Fruit fly (Drosophila melanogaster) whole organism, embryonic: ENCODE results near the gene CG43693.
A peak's percentile ranks its signal among the peaks of the same experiment; 100 is the strongest.

Source experiments
- Antp ChIP-seq: fragments of 200-800 bp; sonication (Bioruptor generic); optimal IDR thresholded peaks from 3 replicates; lab custom pipeline; 2016; ENCODE audit warnings: missing biosample characterization, missing genetic modification characterization
- B-H2 ChIP-seq: fragments of 200-800 bp; sonication (Bioruptor generic); optimal IDR thresholded peaks from 2 replicates; lab custom pipeline; 2018; ENCODE audit warnings: missing biosample characterization, mild to moderate bottlenecking, missing genetic modification characterization
- BtbVII ChIP-seq: fragments of 200-800 bp; sonication (Bioruptor generic); optimal IDR thresholded peaks from 3 replicates; lab custom pipeline; 2017; ENCODE audit warnings: missing biosample characterization, mild to moderate bottlenecking, missing genetic modification characterization
- CG1024 ChIP-seq: fragments of 200-800 bp; sonication (Bioruptor generic); IDR thresholded peaks from 2 replicates; pipeline ENCODE4 v1.3.6; 2022; ENCODE audit warnings: missing biosample characterization, missing genetic modification characterization
- CG10321 ChIP-seq: fragments of 200-800 bp; sonication (Bioruptor generic); IDR thresholded peaks from 2 replicates; pipeline ENCODE4 v1.3.6; 2022; ENCODE audit warnings: missing biosample characterization, missing genetic modification characterization
- CG10462 ChIP-seq: fragments of 200-800 bp; sonication (Bioruptor generic); optimal IDR thresholded peaks from 2 replicates; lab custom pipeline; 2016; ENCODE audit warnings: missing biosample characterization, missing genetic modification characterization
- CG11695 ChIP-seq: fragments of 200-800 bp; sonication (Bioruptor generic); IDR thresholded peaks from 3 replicates; pipeline ENCODE4 v1.3.6; 2022; ENCODE audit warnings: missing biosample characterization, missing genetic modification characterization
- CG11696 ChIP-seq: fragments of 200-800 bp; sonication (Bioruptor generic); IDR thresholded peaks from 2 replicates; pipeline ENCODE4 v1.3.6; 2022; ENCODE audit warnings: missing biosample characterization, missing genetic modification characterization
- CG13296 ChIP-seq: fragments of 200-800 bp; sonication (Bioruptor generic); optimal IDR thresholded peaks from 3 replicates; lab custom pipeline; 2018; ENCODE audit warnings: missing biosample characterization, mild to moderate bottlenecking, missing genetic modification characterization
- CG15269 ChIP-seq: fragments of 200-800 bp; sonication (Bioruptor generic); optimal IDR thresholded peaks from 2 replicates; lab custom pipeline; 2018; ENCODE audit warnings: missing biosample characterization, mild to moderate bottlenecking, missing genetic modification characterization, moderate library complexity
- CG15696 ChIP-seq: fragments of 200-800 bp; sonication (Bioruptor generic); optimal IDR thresholded peaks from 2 replicates; lab custom pipeline; 2019; ENCODE audit warnings: missing biosample characterization, mild to moderate bottlenecking, missing genetic modification characterization, moderate library complexity
- CG2129 ChIP-seq: fragments of 200-800 bp; sonication (Bioruptor generic); IDR thresholded peaks from 2 replicates; pipeline ENCODE4 v1.3.6; 2022; ENCODE audit warnings: missing biosample characterization, missing genetic modification characterization; ENCODE audit not compliant: partially characterized antibody
- CG2199 ChIP-seq: fragments of 200-800 bp; sonication (Bioruptor generic); IDR thresholded peaks from 3 replicates; pipeline ENCODE4 v1.3.6; 2022; ENCODE audit warnings: missing biosample characterization, missing genetic modification characterization
- CG30020 ChIP-seq: fragments of 200-800 bp; optimal IDR thresholded peaks from 2 replicates; lab custom pipeline; 2019; ENCODE audit warnings: missing biosample characterization, mild to moderate bottlenecking, missing genetic modification characterization, moderate library complexity
- CG32532 ChIP-seq: fragments of 200-800 bp; sonication (Bioruptor generic); IDR thresholded peaks from 2 replicates; pipeline ENCODE4 v1.3.6; 2022; ENCODE audit warnings: missing biosample characterization, missing genetic modification characterization
- CG8478 ChIP-seq: fragments of >200 bp; optimal IDR thresholded peaks from 2 replicates; lab custom pipeline; 2018
- CG9932 ChIP-seq: fragments of 200-800 bp; sonication (Bioruptor generic); IDR thresholded peaks from 2 replicates; pipeline ENCODE4 v1.3.6; 2022; ENCODE audit warnings: missing biosample characterization, missing genetic modification characterization
- CoRest ChIP-seq: fragments of 200-800 bp; sonication (Bioruptor generic); optimal IDR thresholded peaks from 3 replicates; lab custom pipeline; 2018; ENCODE audit warnings: missing biosample characterization, mild to moderate bottlenecking, missing genetic modification characterization, moderate library complexity
- Dip3 ChIP-seq: fragments of 200-800 bp; sonication (Bioruptor generic); optimal IDR thresholded peaks from 3 replicates; lab custom pipeline; 2016; ENCODE audit warnings: missing biosample characterization, missing genetic modification characterization
- Drgx ChIP-seq: fragments of 200-800 bp; sonication (Bioruptor generic); IDR thresholded peaks from 2 replicates; pipeline ENCODE4 v1.3.6; 2022; ENCODE audit warnings: missing biosample characterization, missing genetic modification characterization
- Elba2 ChIP-seq: fragments of 200-800 bp; sonication (Bioruptor generic); optimal IDR thresholded peaks from 3 replicates; lab custom pipeline; 2016; ENCODE audit warnings: missing biosample characterization, missing genetic modification characterization
- Fer1 ChIP-seq: fragments of 200-800 bp; sonication (Bioruptor generic); optimal IDR thresholded peaks from 2 replicates; lab custom pipeline; 2017; ENCODE audit warnings: missing biosample characterization, mild to moderate bottlenecking, missing genetic modification characterization
- HmgD ChIP-seq: fragments of 200-800 bp; sonication (Bioruptor generic); optimal IDR thresholded peaks from 3 replicates; lab custom pipeline; 2016; ENCODE audit warnings: missing biosample characterization, missing genetic modification characterization
- Hmx ChIP-seq: fragments of 200-800 bp; sonication (Bioruptor generic); optimal IDR thresholded peaks from 2 replicates; lab custom pipeline; 2016; ENCODE audit warnings: missing biosample characterization, missing genetic modification characterization
- Kr ChIP-seq: fragments of 200-800 bp; sonication (Bioruptor generic); optimal IDR thresholded peaks from 2 replicates; lab custom pipeline; 2017; ENCODE audit warnings: missing biosample characterization, mild to moderate bottlenecking, missing genetic modification characterization
- Meics ChIP-seq: fragments of 200-800 bp; sonication (Bioruptor generic); optimal IDR thresholded peaks from 2 replicates; lab custom pipeline; 2017; ENCODE audit warnings: missing biosample characterization, mild to moderate bottlenecking, missing genetic modification characterization
- NC2β ChIP-seq: fragments of 200-800 bp; sonication (Bioruptor generic); optimal IDR thresholded peaks from 2 replicates; lab custom pipeline; 2016; ENCODE audit warnings: missing biosample characterization, missing genetic modification characterization
- Nf-YB ChIP-seq: fragments of 200-800 bp; sonication (Bioruptor generic); optimal IDR thresholded peaks from 3 replicates; lab custom pipeline; 2019; ENCODE audit warnings: missing biosample characterization, mild to moderate bottlenecking, missing genetic modification characterization, moderate library complexity
- NfI ChIP-seq: fragments of 200-800 bp; sonication (Bioruptor generic); optimal IDR thresholded peaks from 3 replicates; lab custom pipeline; 2018; ENCODE audit warnings: missing biosample characterization, mild to moderate bottlenecking, missing genetic modification characterization, moderate library complexity
- Rfx ChIP-seq: fragments of 200-800 bp; sonication (Bioruptor generic); IDR thresholded peaks from 2 replicates; pipeline ENCODE4 v1.3.6; 2022; ENCODE audit warnings: missing biosample characterization, missing genetic modification characterization
- Side ChIP-seq: fragments of 200-800 bp; sonication (Bioruptor generic); optimal IDR thresholded peaks from 2 replicates; lab custom pipeline; 2016; ENCODE audit warnings: missing biosample characterization, missing genetic modification characterization
- Sin3A ChIP-seq: fragments of >200 bp; optimal IDR thresholded peaks from 2 replicates; lab custom pipeline; 2018
- ac ChIP-seq: fragments of 200-800 bp; sonication (Bioruptor generic); optimal IDR thresholded peaks from 3 replicates; lab custom pipeline; 2017; ENCODE audit warnings: missing biosample characterization, mild to moderate bottlenecking, missing genetic modification characterization
- az2 ChIP-seq: fragments of 200-800 bp; sonication (Bioruptor generic); optimal IDR thresholded peaks from 3 replicates; lab custom pipeline; 2016; ENCODE audit warnings: missing biosample characterization, missing genetic modification characterization
- chm ChIP-seq: fragments of 200-800 bp; sonication (Bioruptor generic); IDR thresholded peaks from 2 replicates; pipeline ENCODE4 v1.3.6; 2022; ENCODE audit warnings: missing biosample characterization, missing genetic modification characterization
- cwo ChIP-seq: fragments of 200-800 bp; sonication (Bioruptor generic); optimal IDR thresholded peaks from 3 replicates; lab custom pipeline; 2017; ENCODE audit warnings: missing biosample characterization, missing genetic modification characterization, mild to moderate bottlenecking, moderate library complexity, missing genetic modification reagents
- da ChIP-seq: fragments of 200-800 bp; sonication (Bioruptor generic); optimal IDR thresholded peaks from 2 replicates; lab custom pipeline; 2016; ENCODE audit warnings: missing biosample characterization, missing genetic modification characterization
- emc ChIP-seq: fragments of 200-800 bp; sonication (Bioruptor generic); optimal IDR thresholded peaks from 2 replicates; lab custom pipeline; 2016; ENCODE audit warnings: missing biosample characterization, missing genetic modification characterization
- hb ChIP-seq: fragments of 200-800 bp; sonication (Bioruptor generic); IDR thresholded peaks from 3 replicates; pipeline ENCODE4 v1.3.6; 2022; ENCODE audit warnings: missing biosample characterization, missing genetic modification characterization; ENCODE audit not compliant: partially characterized antibody
- kah ChIP-seq: fragments of 200-800 bp; sonication (Bioruptor generic); optimal IDR thresholded peaks from 2 replicates; lab custom pipeline; 2018; ENCODE audit warnings: missing biosample characterization, mild to moderate bottlenecking, missing genetic modification characterization
- luna ChIP-seq: fragments of 200-800 bp; sonication (Bioruptor generic); optimal IDR thresholded peaks from 2 replicates; lab custom pipeline; 2016; ENCODE audit warnings: missing biosample characterization, missing genetic modification characterization
- maf-S ChIP-seq: fragments of 200-800 bp; sonication (Bioruptor generic); optimal IDR thresholded peaks from 2 replicates; lab custom pipeline; 2016; ENCODE audit warnings: missing biosample characterization, missing genetic modification characterization
- nau ChIP-seq: fragments of 200-800 bp; sonication (Bioruptor generic); optimal IDR thresholded peaks from 3 replicates; lab custom pipeline; 2017; ENCODE audit warnings: missing biosample characterization, mild to moderate bottlenecking, missing genetic modification characterization, missing genetic modification reagents
- odd ChIP-seq: fragments of 200-800 bp; sonication (Bioruptor generic); optimal IDR thresholded peaks from 2 replicates; lab custom pipeline; 2017; ENCODE audit warnings: missing biosample characterization, mild to moderate bottlenecking, missing genetic modification characterization
- otp ChIP-seq: fragments of 200-800 bp; sonication (Bioruptor generic); IDR thresholded peaks from 3 replicates; pipeline ENCODE4, ENCODE4 v1.3.6; 2022; ENCODE audit warnings: missing biosample characterization, missing genetic modification characterization
- peb ChIP-seq: fragments of 200-800 bp; sonication (Bioruptor generic); IDR thresholded peaks from 2 replicates; pipeline ENCODE4 v1.3.6; 2022; ENCODE audit warnings: missing biosample characterization, missing genetic modification characterization
- pros ChIP-seq: fragments of 200-800 bp; sonication (Bioruptor generic); optimal IDR thresholded peaks from 3 replicates; lab custom pipeline; 2019; ENCODE audit warnings: missing biosample characterization, mild to moderate bottlenecking, missing genetic modification characterization, moderate library complexity
- ro ChIP-seq: fragments of 200-800 bp; sonication (Bioruptor generic); IDR thresholded peaks from 2 replicates; pipeline ENCODE4 v1.3.6; 2022; ENCODE audit warnings: missing biosample characterization, missing genetic modification characterization
- salm ChIP-seq: fragments of 200-800 bp; sonication (Bioruptor generic); optimal IDR thresholded peaks from 2 replicates; lab custom pipeline; 2018; ENCODE audit warnings: missing biosample characterization, mild to moderate bottlenecking, missing genetic modification characterization
- stc ChIP-seq: fragments of 200-800 bp; sonication (Bioruptor generic); IDR thresholded peaks from 2 replicates; pipeline ENCODE4 v1.3.6; 2022; ENCODE audit warnings: missing biosample characterization, missing genetic modification characterization
- zen ChIP-seq: fragments of 200-800 bp; sonication (Bioruptor generic); optimal IDR thresholded peaks from 3 replicates; lab custom pipeline; 2018; ENCODE audit warnings: missing biosample characterization, mild to moderate bottlenecking, missing genetic modification characterization, moderate library complexity

Gene CG43693

DNA sequence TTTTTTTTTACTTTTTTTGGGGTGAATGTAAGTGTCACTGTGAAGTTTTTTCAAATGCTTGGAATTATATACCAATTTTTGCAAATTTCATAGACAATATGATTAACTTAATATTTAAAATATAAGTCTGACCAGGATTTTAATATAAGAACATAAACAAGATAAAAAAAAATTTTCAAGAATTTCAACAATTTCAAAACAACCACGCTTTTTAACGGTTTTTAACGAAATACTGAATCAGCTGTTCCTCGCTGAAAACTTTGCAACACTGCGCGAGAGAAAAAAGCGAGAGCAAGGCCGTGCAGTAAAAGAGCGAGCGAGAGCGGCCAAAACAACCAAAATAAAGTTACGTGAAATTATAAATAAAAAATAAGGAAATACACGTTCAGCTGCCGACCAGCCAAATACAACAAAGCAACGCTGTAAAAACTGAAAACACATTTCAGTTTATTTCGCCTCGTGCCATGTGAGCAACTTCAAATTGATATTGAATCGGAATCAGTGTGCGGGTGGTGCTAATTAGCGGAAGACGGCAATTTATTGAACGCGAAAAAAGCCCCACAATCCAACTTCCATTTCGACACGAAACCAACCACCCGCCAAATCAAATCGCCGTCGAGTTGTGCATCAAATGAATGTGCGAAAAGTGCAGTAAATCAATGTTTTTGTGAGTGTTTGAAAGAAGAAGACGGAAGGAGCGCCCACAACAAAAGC, 45.2 kb upstream of the CG43693 start, which contains the start of the genes CG46439, Iyd and CG33947 (continued):
- TF ChIP-seq pros (GFP tag; lab: Kevin White, UChicago) (peak; percentile 37), CoRest (tag; lab: Kevin White, UChicago) (no peak), CG11696 (GFP tag; lab: Robert Waterston, UW) (no peak), NfI (GFP tag; lab: Kevin White, UChicago) (peak; percentile 26), luna (no peak), Elba2 (GFP tag; lab: Kevin White, UChicago) (peak; percentile 24), salm (tag; lab: Kevin White, UChicago) (no peak), otp (no peak), Side (GFP tag; lab: Kevin White, UChicago) (no peak), chm (GFP tag; lab: Robert Waterston, UW) (no peak; the same call in 1 of the 2 replicates), emc (no peak), HmgD (no peak), BtbVII (GFP tag; lab: Kevin White, UChicago) (peak; percentile 20), CG10462 (GFP tag; lab: Kevin White, UChicago) (no peak), stc (GFP tag; lab: Robert Waterston, UW) (no peak), Sin3A (lab: Kevin White, UChicago) (no peak), kah (GFP tag; lab: Kevin White, UChicago) (no peak), CG8478 (lab: Kevin White, UChicago) (no peak), CG32532 (GFP tag; lab: Robert Waterston, UW) (peak; percentile 42; the same call in 1 of the 2 replicates), nau (GFP tag; lab: Kevin White, UChicago) (peak; percentile 59), az2 (GFP tag; lab: Kevin White, UChicago) (no peak), ac (GFP tag; lab: Kevin White, UChicago) (no peak), Drgx (peak; percentile 71), CG15269 (tag; lab: Kevin White, UChicago) (peak; percentile 32), Hmx (GFP tag; lab: Kevin White, UChicago) (no peak), Kr (GFP tag; lab: Kevin White, UChicago) (no peak), CG2199 (GFP tag; lab: Robert Waterston, UW) (0 out of 3 replicates have a peak, but pooled peaks have one; percentile 13), zen (tag; lab: Kevin White, UChicago) (no peak), CG2129 (no peak), odd (GFP tag; lab: Kevin White, UChicago) (no peak), CG1024 (no peak), CG10321 (no peak), maf-S (no peak), CG11695 (no peak), B-H2 (GFP tag; lab: Kevin White, UChicago) (peak; percentile 6), Rfx (GFP tag; lab: Robert Waterston, UW) (0 out of 2 replicates have a peak, but pooled peaks have one; percentile 28), da (GFP tag; lab: Kevin White, UChicago) (no peak), CG30020 (tag; lab: Kevin White, UChicago) (no peak), Meics (GFP tag; lab: Kevin White, UChicago) (no peak), cwo (GFP tag; lab: Kevin White, UChicago) (peak; percentile 28), NC2β (peak; percentile 26), Nf-YB (no peak), Fer1 (GFP tag; lab: Kevin White, UChicago) (peak; percentile 70), hb (GFP tag; lab: Robert Waterston, UW) (no peak), Dip3 (GFP tag; lab: Kevin White, UChicago) (no peak), peb (no peak), CG13296 (peak; percentile 38), ro (GFP tag; lab: Robert Waterston, UW) (no peak), CG15696 (tag; lab: Kevin White, UChicago) (no peak), CG9932 (GFP tag; lab: Robert Waterston, UW) (no peak), Antp (GFP tag; lab: Kevin White, UChicago) (no peak)
